Worm (Caenorhabditis elegans): ENCODE measurements around the gene D2096.12.

DNA sequence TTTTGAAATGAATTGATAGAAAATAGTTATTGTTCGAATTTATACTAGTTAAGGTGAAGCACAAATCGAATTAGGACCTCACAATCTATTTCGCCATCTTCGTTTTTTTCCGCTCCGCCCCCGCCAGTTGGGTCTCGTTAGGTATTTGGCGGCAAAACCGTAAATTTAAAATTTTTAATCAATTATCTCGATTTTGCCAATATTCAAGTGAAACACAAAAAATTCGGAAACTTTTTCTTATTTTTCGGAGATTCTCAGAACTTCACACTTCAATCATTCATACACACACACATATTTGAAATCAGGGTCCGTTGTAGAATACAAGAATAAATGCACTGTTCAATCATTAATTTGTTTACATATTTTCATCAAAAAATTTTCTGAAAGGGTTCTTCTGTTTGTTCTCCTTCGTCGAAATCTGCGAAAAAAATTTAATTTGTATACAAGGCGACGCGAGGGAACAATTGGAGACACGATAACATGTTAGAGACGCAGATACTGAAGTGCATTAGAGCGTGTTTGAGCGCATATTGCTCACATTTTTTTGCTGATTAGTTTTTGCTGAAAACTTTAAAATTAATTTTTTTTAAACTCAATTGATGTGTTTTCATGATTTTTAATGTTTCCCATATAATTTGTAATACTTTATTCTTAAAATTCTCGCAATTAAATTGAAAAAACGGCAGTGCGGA lies 3.4 kb upstream of the D2096.12 start, which contains the start of gene D2096.5:
- no peak for TF ChIP-seq him-1 (tag; optimal IDR thresholded peaks at IDR 0.05)
- TF ChIP-seq W03F9.2 (tag; optimal IDR thresholded peaks at IDR 0.05): no peak

Measured in whole organism, L4/young adult.